Worm (Caenorhabditis elegans): ENCODE data around the gene srw-89.

The srw-89 gene

ce11 chrV:3974361-3974760 lies 42.5 kb upstream of the srw-89 start, which contains the start of gene str-82:
Gene str-82 (plus strand): TSS chrV:3974661.
- TF ChIP-seq sea-2 (GFP tag; IDR thresholded peaks at IDR 0.05) (no peak), B0336.3 (GFP tag; IDR thresholded peaks at IDR 0.05) (no peak), nfya-1 (tag; optimal IDR thresholded peaks at IDR 0.05; ENCODE audit: borderline replicate concordance, insufficient read depth) (no peak), ccch-3 (GFP tag; optimal IDR thresholded peaks at IDR 0.05) (no peak), lsl-1 (GFP tag; optimal IDR thresholded peaks at IDR 0.05) (no peak), ceh-100 (GFP tag; IDR thresholded peaks at IDR 0.05) (no peak), lin-40 (tag; optimal IDR thresholded peaks at IDR 0.05) (no peak), F57A8.1 (GFP tag; optimal IDR thresholded peaks at IDR 0.05) (no peak), efl-1 (GFP tag; optimal IDR thresholded peaks at IDR 0.05) (no peak), rec-8 (tag; optimal IDR thresholded peaks at IDR 0.05) (no peak), attf-6 (GFP tag; IDR thresholded peaks at IDR 0.05) (no peak), ceh-91 (GFP tag; IDR thresholded peaks at IDR 0.05) (no peak)

DNA sequence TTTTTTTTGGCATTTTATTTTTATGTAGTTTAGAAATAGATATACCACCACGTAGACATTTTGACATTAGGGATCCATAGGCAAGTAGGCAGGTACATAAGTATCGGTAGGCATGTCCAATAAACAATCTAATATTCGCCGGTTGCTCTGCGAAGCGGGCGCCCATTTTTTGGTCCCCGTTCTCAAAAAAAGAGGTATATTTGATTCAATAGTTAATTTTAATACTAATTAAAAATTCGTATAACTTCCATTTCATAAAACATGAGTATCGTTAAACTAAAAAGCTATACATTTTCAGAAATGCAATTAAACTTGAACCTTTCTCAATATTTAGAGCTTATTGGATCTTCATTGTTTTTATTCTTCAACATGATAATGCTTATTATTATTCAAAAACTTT lies 39.9 kb upstream of the srw-89 start, which contains the start of gene str-83:
Gene str-83, plus strand, starts transcription at position 301 of the 400 bp plus-strand sequence.
- TF ChIP-seq ceh-27 (GFP tag; optimal IDR thresholded peaks at IDR 0.05) (no peak), let-607 (tag; optimal IDR thresholded peaks at IDR 0.05) (no peak), akir-1 (GFP tag; optimal IDR thresholded peaks at IDR 0.05) (no peak), snpc-4 (GFP tag; optimal IDR thresholded peaks at IDR 0.05) (no peak), snpc-4 (tag; optimal IDR thresholded peaks at IDR 0.05) (no peak), efl-1 (GFP tag; optimal IDR thresholded peaks at IDR 0.05) (no peak), lin-26 (GFP tag; IDR thresholded peaks at IDR 0.05) (no peak), hmg-20 (GFP tag; IDR thresholded peaks at IDR 0.05) (no peak), mel-28 (tag; optimal IDR thresholded peaks at IDR 0.05; ENCODE audit: borderline replicate concordance) (no peak), egl-18 (GFP tag; IDR thresholded peaks at IDR 0.05) (no peak), K11D2.4 (GFP tag; IDR thresholded peaks at IDR 0.05) (no peak), zim-3 (tag; optimal IDR thresholded peaks at IDR 0.05) (no peak), rcor-1 (GFP tag; IDR thresholded peaks at IDR 0.05) (no peak), B0261.1 (tag; optimal IDR thresholded peaks at IDR 0.05) (no peak), pbrm-1 (GFP tag; IDR thresholded peaks at IDR 0.05) (no peak)

ce11 chrV:3979053-3979452 lies 37.8 kb upstream of the srw-89 start, which contains the start of gene nlp-34:
Gene nlp-34 (minus strand): TSS chrV:3979134.
- TF ChIP-seq sptf-2 (GFP tag; optimal IDR thresholded peaks at IDR 0.05), result no peak
- TF ChIP-seq pbrm-1 (GFP tag; IDR thresholded peaks at IDR 0.05), result no peak
- TF ChIP-seq hrde-1 (tag; optimal IDR thresholded peaks at IDR 0.05; ENCODE audit: borderline replicate concordance), result no peak
- no peak for TF ChIP-seq let-607 (tag; optimal IDR thresholded peaks at IDR 0.05)
- TF ChIP-seq B0261.1 (tag; optimal IDR thresholded peaks at IDR 0.05), result no peak
- TF ChIP-seq tbx-9 (tag; optimal IDR thresholded peaks at IDR 0.05; ENCODE audit: borderline replicate concordance), result no peak
- TF ChIP-seq lag-1 (GFP tag; IDR thresholded peaks at IDR 0.05), result no peak
- TF ChIP-seq egl-44 (GFP tag; IDR thresholded peaks at IDR 0.05), result no peak
- TF ChIP-seq fkh-3 (tag; optimal IDR thresholded peaks at IDR 0.05), result no peak
- no peak for TF ChIP-seq rcor-1 (GFP tag; IDR thresholded peaks at IDR 0.05)
- TF ChIP-seq ceh-27 (GFP tag; optimal IDR thresholded peaks at IDR 0.05), result no peak
- no peak for TF ChIP-seq nhr-179 (tag; optimal IDR thresholded peaks at IDR 0.05)
- no peak for TF ChIP-seq sdz-38 (tag; optimal IDR thresholded peaks at IDR 0.05)
- TF ChIP-seq lsy-27 (tag; optimal IDR thresholded peaks at IDR 0.05; ENCODE audit: borderline replicate concordance, insufficient read depth), result no peak
